Worm (Caenorhabditis elegans): ENCODE measurements around the gene Y52D5A.2.
"Not testable (repeated sequence)": the region's sequence is repeated elsewhere in the genome, so short reads cannot be mapped to it uniquely, and the experiment has no call there.

DNA sequence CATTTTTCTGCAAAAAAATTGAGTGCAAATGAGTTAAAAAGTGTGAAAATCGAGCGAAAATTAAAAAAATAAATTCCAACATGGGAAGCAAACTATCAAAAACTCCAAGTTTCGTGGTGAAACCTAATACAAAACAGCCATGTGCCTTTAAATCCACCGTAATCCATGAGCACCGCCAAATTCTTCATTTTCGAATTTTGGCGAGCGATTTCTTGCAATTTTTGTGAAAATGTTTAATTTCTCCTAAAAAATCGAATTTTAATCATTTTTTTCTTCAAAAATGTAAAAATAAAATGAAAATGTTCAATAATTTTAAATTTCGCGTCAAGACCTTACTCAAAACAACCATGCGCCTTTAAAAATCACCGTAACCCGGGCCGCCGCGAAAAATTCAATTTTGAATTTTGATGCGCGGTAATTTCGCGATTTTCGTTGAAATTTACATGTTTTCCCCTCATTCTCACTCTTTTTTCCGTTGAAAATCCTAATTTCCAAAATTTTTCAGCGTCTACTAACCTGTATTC is 22.0 kb upstream of the Y52D5A.2 start, which contains the start of the genes snpc-3.1 and puf-7:
- not testable (repeated sequence) for TF ChIP-seq flt-1 (GFP tag; IDR thresholded peaks at IDR 0.05); ref-1 (GFP tag; conservative IDR thresholded peaks at IDR 0.05); ztf-29 (GFP tag; IDR thresholded peaks at IDR 0.05); T22C8.4 (GFP tag; IDR thresholded peaks at IDR 0.05); tab-1 (GFP tag; IDR thresholded peaks at IDR 0.05)
